Fruit fly (Drosophila melanogaster) whole organism, embryonic: ENCODE measurements around the gene CG10324.

Experiments used
- Eip74EF ChIP-seq, 2 experiments: fragments of 200-800 bp in 1 of 2; fragments of >200 bp in 1 of 2; sonication (Bioruptor generic) in 1 of 2; optimal IDR thresholded peaks; 2 replicates each; lab custom pipeline; 2017 to 2019; ENCODE audit warnings: missing biosample characterization in 2 of 2, missing genetic modification characterization in 2 of 2, mild to moderate bottlenecking in 1 of 2, moderate library complexity in 1 of 2
- Sin3A ChIP-seq: fragments of >200 bp; optimal IDR thresholded peaks from 2 replicates; lab custom pipeline; 2018
- vvl ChIP-seq: fragments of 200-800 bp; sonication (Bioruptor generic); IDR thresholded peaks from 2 replicates; pipeline ENCODE4 v1.3.6; 2022; ENCODE audit warnings: missing biosample characterization, missing genetic modification characterization
- zfh2 ChIP-seq: fragments of 200-800 bp; sonication (Bioruptor generic); optimal IDR thresholded peaks from 2 replicates; lab custom pipeline; 2016; ENCODE audit warnings: missing biosample characterization, missing genetic modification characterization

DNA sequence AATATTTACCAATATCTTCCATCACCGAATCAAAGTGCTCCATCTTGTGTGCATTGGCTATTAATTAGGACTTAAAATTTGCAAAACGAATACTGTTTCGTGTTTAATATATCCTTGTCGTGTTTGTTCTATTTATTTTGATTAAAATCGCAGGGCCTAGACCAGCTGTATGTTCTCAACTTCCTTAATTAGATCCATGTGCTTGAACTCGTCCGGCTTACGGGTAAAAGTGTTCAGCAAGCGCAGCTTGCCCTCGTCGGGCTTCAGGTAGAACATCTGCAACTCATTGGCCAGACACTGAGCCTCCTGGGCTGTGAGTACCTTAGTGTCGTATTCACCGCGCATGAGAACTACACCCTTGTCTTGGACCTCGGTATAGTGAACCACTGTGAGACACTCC lies 33.5 kb downstream of the CG10324 start, which contains the start of gene CG12783:
- TF ChIP-seq Eip74EF (GFP tag; optimal IDR thresholded peaks at IDR 0.05; lab: Kevin White, UChicago) (no peak), zfh2 (GFP tag; lab: Kevin White, UChicago) (no peak), vvl (GFP tag; lab: Robert Waterston, UW) (no peak), Sin3A (no peak)
